Worm (Caenorhabditis elegans) whole organism, L4 larva: Measurements from ENCODE around the gene F41G3.3.

Experiments
- Y75B8A.6 ChIP-seq: fragments of 200-800 bp; sonication (Bioruptor generic); IDR thresholded peaks from 2 replicates; pipeline ENCODE4 v1.3.6; 2022; ENCODE audit warnings: missing genetic modification reagents, missing genetic modification characterization, missing compliant biosample characterization
- dmd-9 ChIP-seq: fragments of 200-800 bp; sonication (Bioruptor generic); IDR thresholded peaks from 2 replicates; pipeline ENCODE4 v1.3.6; 2022; ENCODE audit warnings: missing genetic modification reagents, missing genetic modification characterization, missing compliant biosample characterization

- TF ChIP-seq dmd-9 (GFP tag; lab: Robert Waterston, UW) = no peak
- no peak for TF ChIP-seq Y75B8A.6 (GFP tag; lab: Robert Waterston, UW)
Measured at ce11 chrII:6808539-6808938, 52.2 kb downstream of the F41G3.3 start.
